Fruit fly (Drosophila melanogaster) whole organism, embryonic: ENCODE measurements around the gene CG32388.

ENCODE experiments used
- B-H1 ChIP-seq: fragments of 200-800 bp; sonication (Bioruptor generic); IDR thresholded peaks from 3 replicates; pipeline ENCODE4 v1.3.6; 2022; ENCODE audit warnings: missing biosample characterization, missing genetic modification characterization
- Bdp1 ChIP-seq: fragments of 200-800 bp; sonication (Bioruptor generic); optimal IDR thresholded peaks from 3 replicates; lab custom pipeline; 2016; ENCODE audit warnings: missing biosample characterization, missing genetic modification characterization
- CG11247 ChIP-seq: fragments of 200-800 bp; sonication (Bioruptor generic); IDR thresholded peaks from 2 replicates; pipeline ENCODE4 v1.3.6; 2022; ENCODE audit warnings: missing biosample characterization, missing genetic modification characterization
- CG12071 ChIP-seq: fragments of 200-800 bp; sonication (Bioruptor generic); optimal IDR thresholded peaks from 3 replicates; lab custom pipeline; 2018; ENCODE audit warnings: missing biosample characterization, mild to moderate bottlenecking, missing genetic modification characterization
- CG12104 ChIP-seq: fragments of 200-800 bp; sonication (Bioruptor generic); optimal IDR thresholded peaks from 3 replicates; lab custom pipeline; 2016; ENCODE audit warnings: missing biosample characterization, missing genetic modification characterization
- CG12942 ChIP-seq: fragments of 200-800 bp; sonication (Bioruptor generic); optimal IDR thresholded peaks from 3 replicates; lab custom pipeline; 2016; ENCODE audit warnings: missing biosample characterization, missing genetic modification characterization
- CG1529 ChIP-seq: fragments of 200-800 bp; sonication (Bioruptor generic); optimal IDR thresholded peaks from 3 replicates; lab custom pipeline; 2018; ENCODE audit warnings: missing biosample characterization, missing genetic modification characterization
- CG17361 ChIP-seq: fragments of 200-800 bp; sonication (Bioruptor generic); IDR thresholded peaks from 3 replicates; pipeline ENCODE4 v1.3.6; 2022; ENCODE audit warnings: missing biosample characterization, missing genetic modification characterization
- CG1792 ChIP-seq: fragments of 200-800 bp; sonication (Bioruptor generic); optimal IDR thresholded peaks from 2 replicates; lab custom pipeline; 2016; ENCODE audit warnings: missing biosample characterization, missing genetic modification characterization
- CG18476 ChIP-seq: fragments of 200-800 bp; sonication (Bioruptor generic); optimal IDR thresholded peaks from 2 replicates; lab custom pipeline; 2016; ENCODE audit warnings: missing biosample characterization, mild to moderate bottlenecking, missing genetic modification characterization
- CG18619 ChIP-seq: fragments of 200-800 bp; sonication (Bioruptor generic); optimal IDR thresholded peaks from 3 replicates; lab custom pipeline; 2017; ENCODE audit warnings: missing biosample characterization, mild to moderate bottlenecking, missing genetic modification characterization
- CG30403 ChIP-seq: fragments of 200-800 bp; sonication (Bioruptor generic); optimal IDR thresholded peaks from 3 replicates; lab custom pipeline; 2016; ENCODE audit warnings: missing biosample characterization, missing genetic modification characterization
- CG7372 ChIP-seq: fragments of 200-800 bp; sonication (Bioruptor generic); IDR thresholded peaks from 2 replicates; pipeline ENCODE4 v1.3.6; 2022; ENCODE audit warnings: missing biosample characterization, missing genetic modification characterization
- CG9215 ChIP-seq: fragments of 200-800 bp; sonication (Bioruptor generic); IDR thresholded peaks from 2 replicates; pipeline ENCODE4 v1.3.6; 2022; ENCODE audit warnings: missing biosample characterization, missing genetic modification characterization
- CTCF ChIP-seq: fragments of 200-800 bp; sonication (Bioruptor generic); optimal IDR thresholded peaks from 2 replicates; lab custom pipeline; 2017; ENCODE audit warnings: missing biosample characterization, mild to moderate bottlenecking, missing genetic modification characterization, moderate library complexity
- CoRest ChIP-seq: fragments of 200-800 bp; sonication (Bioruptor generic); optimal IDR thresholded peaks from 3 replicates; lab custom pipeline; 2018; ENCODE audit warnings: missing biosample characterization, mild to moderate bottlenecking, missing genetic modification characterization, moderate library complexity
- Deaf1 ChIP-seq: fragments of 200-800 bp; optimal IDR thresholded peaks from 3 replicates; lab custom pipeline; 2019; ENCODE audit warnings: missing biosample characterization, mild to moderate bottlenecking, missing genetic modification characterization, moderate library complexity
- Ets97D ChIP-seq: fragments of 200-800 bp; sonication (Bioruptor generic); optimal IDR thresholded peaks from 3 replicates; lab custom pipeline; 2016; ENCODE audit warnings: missing biosample characterization, missing genetic modification characterization
- Gsc ChIP-seq: fragments of 200-800 bp; sonication (Bioruptor generic); IDR thresholded peaks from 2 replicates; pipeline ENCODE4 v1.3.6; 2022; ENCODE audit warnings: missing biosample characterization, missing genetic modification characterization
- HLH54F ChIP-seq: fragments of 200-800 bp; sonication (Bioruptor generic); optimal IDR thresholded peaks from 3 replicates; lab custom pipeline; 2016; ENCODE audit warnings: missing biosample characterization, missing genetic modification characterization
- Hr51 ChIP-seq, 2 experiments: fragments of 200-800 bp; sonication (Bioruptor generic); optimal IDR thresholded peaks; 2 replicates in 1 of 2; 3 replicates in 1 of 2; lab custom pipeline; 2016 to 2018; ENCODE audit warnings: missing biosample characterization in 2 of 2, missing genetic modification characterization in 2 of 2, mild to moderate bottlenecking in 1 of 2, moderate library complexity in 1 of 2
- Jarid2 ChIP-seq: fragments of 200-800 bp; sonication (Bioruptor generic); optimal IDR thresholded peaks from 3 replicates; lab custom pipeline; 2017; ENCODE audit warnings: mild to moderate bottlenecking, missing biosample characterization, missing genetic modification reagents, missing genetic modification characterization
- Kr ChIP-seq: fragments of 200-800 bp; sonication (Bioruptor generic); optimal IDR thresholded peaks from 2 replicates; lab custom pipeline; 2017; ENCODE audit warnings: missing biosample characterization, mild to moderate bottlenecking, missing genetic modification characterization
- Med ChIP-seq: fragments of 200-800 bp; sonication (Bioruptor generic); peaks from one replicate; lab custom pipeline; 2016; ENCODE audit warnings: missing biosample characterization, missing genetic modification characterization, mild to moderate bottlenecking, inconsistent platforms, moderate library complexity
- Oaz ChIP-seq: fragments of 200-800 bp; sonication (Bioruptor generic); IDR thresholded peaks from 2 replicates; pipeline ENCODE4 v1.3.6; 2022; ENCODE audit warnings: missing biosample characterization, missing genetic modification characterization
- Pdp1 ChIP-seq, 2 experiments: fragments of 200-800 bp; sonication (Bioruptor generic); optimal IDR thresholded peaks; 3 replicates each; lab custom pipeline; 2016; ENCODE audit warnings: missing biosample characterization in 2 of 2, missing genetic modification characterization in 2 of 2, mild to moderate bottlenecking in 1 of 2, moderate library complexity in 1 of 2
- Trl ChIP-seq, 3 experiments: fragments of >200 bp in 2 of 3; fragments of 200-800 bp in 1 of 3; sonication (Bioruptor generic) in 1 of 3; optimal IDR thresholded peaks; 2 replicates in 1 of 3; 3 replicates in 2 of 3; lab custom pipeline; 2016 to 2017; ENCODE audit warnings: missing biosample characterization in 1 of 3, missing genetic modification characterization in 1 of 3
- YL-1 ChIP-seq: fragments of 200-800 bp; sonication (Bioruptor generic); optimal IDR thresholded peaks from 3 replicates; lab custom pipeline; 2017; ENCODE audit warnings: missing biosample characterization, mild to moderate bottlenecking, missing genetic modification characterization
- ac ChIP-seq: fragments of 200-800 bp; sonication (Bioruptor generic); optimal IDR thresholded peaks from 3 replicates; lab custom pipeline; 2017; ENCODE audit warnings: missing biosample characterization, mild to moderate bottlenecking, missing genetic modification characterization
- bab2 ChIP-seq: fragments of 200-800 bp; sonication (Bioruptor generic); optimal IDR thresholded peaks from 2 replicates; lab custom pipeline; 2016; ENCODE audit warnings: missing biosample characterization, missing genetic modification characterization
- cg ChIP-seq: fragments of 200-800 bp; sonication (Bioruptor generic); optimal IDR thresholded peaks from 3 replicates; lab custom pipeline; 2019; ENCODE audit warnings: missing biosample characterization, mild to moderate bottlenecking, missing genetic modification characterization, moderate library complexity
- chif ChIP-seq, 2 experiments: fragments of 200-800 bp; sonication (Bioruptor generic); optimal IDR thresholded peaks; 3 replicates each; lab custom pipeline; 2016; ENCODE audit warnings: missing biosample characterization in 2 of 2, missing genetic modification characterization in 2 of 2
- dimm ChIP-seq: fragments of 200-800 bp; sonication (Bioruptor generic); IDR thresholded peaks from 2 replicates; pipeline ENCODE4 v1.3.6; 2022; ENCODE audit warnings: missing biosample characterization, missing genetic modification characterization
- emc ChIP-seq: fragments of 200-800 bp; sonication (Bioruptor generic); optimal IDR thresholded peaks from 2 replicates; lab custom pipeline; 2016; ENCODE audit warnings: missing biosample characterization, missing genetic modification characterization
- exex ChIP-seq: fragments of 200-800 bp; sonication (Bioruptor generic); optimal IDR thresholded peaks from 4 replicates; lab custom pipeline; 2018; ENCODE audit warnings: missing biosample characterization, mild to moderate bottlenecking, missing genetic modification characterization, moderate library complexity
- gcm ChIP-seq: fragments of 200-800 bp; sonication (Bioruptor generic); optimal IDR thresholded peaks from 2 replicates; lab custom pipeline; 2019; ENCODE audit warnings: missing biosample characterization, mild to moderate bottlenecking, missing genetic modification characterization, moderate library complexity
- grn ChIP-seq: fragments of 200-800 bp; sonication (Bioruptor generic); optimal IDR thresholded peaks from 3 replicates; lab custom pipeline; 2017; ENCODE audit warnings: missing biosample characterization, missing genetic modification characterization
- gro ChIP-seq: fragments of 200-800 bp; sonication (Bioruptor generic); optimal IDR thresholded peaks from 2 replicates; lab custom pipeline; 2016; ENCODE audit warnings: missing biosample characterization, missing genetic modification characterization
- gsb-n ChIP-seq: fragments of 200-800 bp; sonication (Bioruptor generic); optimal IDR thresholded peaks from 3 replicates; lab custom pipeline; 2018; ENCODE audit warnings: missing biosample characterization, mild to moderate bottlenecking, missing genetic modification characterization
- ham ChIP-seq: fragments of 200-800 bp; sonication (Bioruptor generic); IDR thresholded peaks from 2 replicates; pipeline ENCODE4 v1.3.6; 2022; ENCODE audit warnings: missing biosample characterization, missing genetic modification characterization
- lab ChIP-seq: fragments of 200-800 bp; sonication (Bioruptor generic); optimal IDR thresholded peaks from 3 replicates; lab custom pipeline; 2017; ENCODE audit warnings: missing biosample characterization, missing genetic modification characterization, mild to moderate bottlenecking, moderate library complexity, missing genetic modification reagents
- nerfin-1 ChIP-seq: fragments of 200-800 bp; sonication (Bioruptor generic); optimal IDR thresholded peaks from 3 replicates; lab custom pipeline; 2019; ENCODE audit warnings: missing biosample characterization, mild to moderate bottlenecking, missing genetic modification characterization, moderate library complexity
- peb ChIP-seq: fragments of 200-800 bp; sonication (Bioruptor generic); IDR thresholded peaks from 2 replicates; pipeline ENCODE4 v1.3.6; 2022; ENCODE audit warnings: missing biosample characterization, missing genetic modification characterization
- schlank ChIP-seq: fragments of 200-800 bp; sonication (Bioruptor generic); optimal IDR thresholded peaks from 2 replicates; lab custom pipeline; 2018; ENCODE audit warnings: missing biosample characterization, mild to moderate bottlenecking, missing genetic modification characterization
- seq ChIP-seq: fragments of 200-800 bp; sonication (Bioruptor generic); IDR thresholded peaks from 2 replicates; pipeline ENCODE4 v1.3.6; 2022; ENCODE audit warnings: missing biosample characterization, missing genetic modification characterization
- sim ChIP-seq: fragments of 200-800 bp; sonication (Bioruptor generic); IDR thresholded peaks from 2 replicates; pipeline ENCODE4 v1.3.6; 2022; ENCODE audit warnings: missing biosample characterization, missing genetic modification characterization
- so ChIP-seq: fragments of 200-800 bp; sonication (Bioruptor generic); IDR thresholded peaks from 3 replicates; pipeline ENCODE4 v1.3.6; 2022; ENCODE audit warnings: missing biosample characterization, missing genetic modification characterization
- sqz ChIP-seq: fragments of 200-800 bp; sonication (Bioruptor generic); optimal IDR thresholded peaks from 3 replicates; lab custom pipeline; 2018; ENCODE audit warnings: missing biosample characterization, mild to moderate bottlenecking, missing genetic modification characterization
- stc ChIP-seq: fragments of 200-800 bp; sonication (Bioruptor generic); IDR thresholded peaks from 2 replicates; pipeline ENCODE4 v1.3.6; 2022; ENCODE audit warnings: missing biosample characterization, missing genetic modification characterization
- stwl ChIP-seq: fragments of 200-800 bp; sonication (Bioruptor generic); optimal IDR thresholded peaks from 3 replicates; lab custom pipeline; 2018; ENCODE audit warnings: missing biosample characterization, mild to moderate bottlenecking, missing genetic modification characterization, moderate library complexity
- usp ChIP-seq: fragments of >200 bp; optimal IDR thresholded peaks from 2 replicates; lab custom pipeline; 2017; ENCODE audit warnings: missing biosample characterization, missing genetic modification characterization

CG32388 gene

dm6 chr3L:6943204-6943947 is 41.0 kb downstream of the CG32388 start (continued):
- TF ChIP-seq gsb-n (tag; lab: Kevin White, UChicago) (no peak), stc (GFP tag; lab: Robert Waterston, UW) (no peak; the same call in 1 of the 2 replicates), YL-1 (GFP tag; lab: Kevin White, UChicago) (peak; percentile 20), nerfin-1 (no peak), CG18476 (GFP tag; lab: Kevin White, UChicago) (no peak), Deaf1 (tag; lab: Kevin White, UChicago) (no peak), usp (GFP tag; lab: Kevin White, UChicago) (no peak), sim (GFP tag; lab: Robert Waterston, UW) (no peak), Ets97D (GFP tag; lab: Kevin White, UChicago) (no peak), stwl (no peak), ac (GFP tag; lab: Kevin White, UChicago) (no peak), CG1529 (no peak), Med (peak; percentile 29), gro (GFP tag; lab: Kevin White, UChicago) (no peak), CTCF (GFP tag; lab: Kevin White, UChicago) (no peak), CG18619 (no peak), Hr51 (GFP tag; optimal IDR thresholded peaks at IDR 0.05; lab: Kevin White, UChicago) (no peak), Pdp1 (GFP tag; optimal IDR thresholded peaks at IDR 0.05; lab: Kevin White, UChicago) (no peak), emc (GFP tag; lab: Kevin White, UChicago) (no peak), CG12104 (no peak), schlank (tag; lab: Kevin White, UChicago) (no peak), ham (no peak), lab (GFP tag; lab: Kevin White, UChicago) (no peak), Oaz (no peak), seq (GFP tag; lab: Robert Waterston, UW) (peak; percentile 43; the same call in 1 of the 2 replicates), CG12071 (GFP tag; lab: Kevin White, UChicago) (no peak), B-H1 (GFP tag; lab: Robert Waterston, UW) (no peak), exex (tag; lab: Kevin White, UChicago) (no peak), CG30403 (GFP tag; lab: Kevin White, UChicago) (no peak), CoRest (tag; lab: Kevin White, UChicago) (no peak), CG7372 (no peak), Gsc (GFP tag; lab: Robert Waterston, UW) (no peak), CG1792 (no peak), CG12942 (GFP tag; lab: Kevin White, UChicago) (no peak), Kr (GFP tag; lab: Kevin White, UChicago) (peak; percentile 4), Jarid2 (GFP tag; lab: Kevin White, UChicago) (no peak), cg (GFP tag; lab: Kevin White, UChicago) (peak; percentile 64), gcm (no peak), dimm (no peak), CG9215 (GFP tag; lab: Robert Waterston, UW) (no peak), peb (no peak), so (GFP tag; lab: Robert Waterston, UW) (peak; percentile 14; the same call in 1 of the 3 replicates), CG11247 (no peak), sqz (GFP tag; lab: Kevin White, UChicago) (peak; percentile 70), grn (GFP tag; lab: Kevin White, UChicago) (no peak), bab2 (no peak), HLH54F (GFP tag; lab: Kevin White, UChicago) (no peak), Bdp1 (GFP tag; lab: Kevin White, UChicago) (no peak), CG17361 (no peak), chif (GFP tag; optimal IDR thresholded peaks at IDR 0.05; lab: Kevin White, UChicago) (no peak), Trl (optimal IDR thresholded peaks at IDR 0.05; lab: Kevin White, UChicago) (peak; percentile 82 to 86), Trl (GFP tag; optimal IDR thresholded peaks at IDR 0.05; lab: Kevin White, UChicago) (no peak)
